Worm (Caenorhabditis elegans): ENCODE results near the gene F07C3.16.
A peak's percentile ranks its signal among the peaks of the same experiment; 100 is the strongest.

F07C3.16 gene

ce11 chrV:9254012-9254696 is 3.2 kb downstream of the F07C3.16 start, which contains the start of gene F07C3.9:
Gene F07C3.9, minus strand, starts transcription at chrV:9254646.
- no peak for TF ChIP-seq elt-1 (tag; optimal IDR thresholded peaks at IDR 0.05; ENCODE audit: borderline replicate concordance, insufficient read depth)
- no peak for TF ChIP-seq lin-32 (GFP tag; optimal IDR thresholded peaks at IDR 0.05)
- no peak for TF ChIP-seq ceh-83 (GFP tag; optimal IDR thresholded peaks at IDR 0.05)
- TF ChIP-seq ham-2 (GFP tag; optimal IDR thresholded peaks at IDR 0.05), result no peak
- TF ChIP-seq snpc-4 (tag; optimal IDR thresholded peaks at IDR 0.05), result no peak
- TF ChIP-seq nhr-28 (tag; optimal IDR thresholded peaks at IDR 0.05), result no peak
- TF ChIP-seq M03D4.4 (tag; optimal IDR thresholded peaks at IDR 0.05), result no peak
- no peak for TF ChIP-seq nhr-2 (tag; optimal IDR thresholded peaks at IDR 0.05)
- TF ChIP-seq sptf-1 (tag; optimal IDR thresholded peaks at IDR 0.05), result no peak
- no peak for TF ChIP-seq lsy-2 (tag; optimal IDR thresholded peaks at IDR 0.05)
- TF ChIP-seq hlh-1 (tag; optimal IDR thresholded peaks at IDR 0.05), result no peak
- no peak for TF ChIP-seq ztf-11 (tag; optimal IDR thresholded peaks at IDR 0.05)
- TF ChIP-seq zip-8 (tag; optimal IDR thresholded peaks at IDR 0.05), result no peak
- no peak for TF ChIP-seq sem-2 (GFP tag; optimal IDR thresholded peaks at IDR 0.05)
- TF ChIP-seq tbx-8 (GFP tag; optimal IDR thresholded peaks at IDR 0.05), result no peak
- TF ChIP-seq mls-2 (tag; optimal IDR thresholded peaks at IDR 0.05), result no peak
- no peak for TF ChIP-seq nhr-237 (tag; optimal IDR thresholded peaks at IDR 0.05)
- TF ChIP-seq unc-39 (tag; optimal IDR thresholded peaks at IDR 0.05), result no peak
- TF ChIP-seq flh-1 (GFP tag; optimal IDR thresholded peaks at IDR 0.05), result no peak
- no peak for TF ChIP-seq unc-62 (GFP tag; optimal IDR thresholded peaks at IDR 0.05)

ce11 chrV:9249932-9250331 is 7.4 kb downstream of the F07C3.16 start, which contains the start of gene ptd-2:
Gene ptd-2, plus strand, starts transcription at chrV:9250232.
- no peak for TF ChIP-seq mls-2 (tag; optimal IDR thresholded peaks at IDR 0.05)
- no peak for TF ChIP-seq blmp-1 (tag; optimal IDR thresholded peaks at IDR 0.05)
- TF ChIP-seq bed-3 (GFP tag; optimal IDR thresholded peaks at IDR 0.05), result no peak
- TF ChIP-seq nhr-237 (tag; optimal IDR thresholded peaks at IDR 0.05), result no peak
- TF ChIP-seq ztf-11 (tag; optimal IDR thresholded peaks at IDR 0.05), result no peak
- no peak for TF ChIP-seq nhr-28 (tag; optimal IDR thresholded peaks at IDR 0.05)
- TF ChIP-seq nhr-2 (tag; optimal IDR thresholded peaks at IDR 0.05), result no peak
- TF ChIP-seq unc-39 (tag; optimal IDR thresholded peaks at IDR 0.05), result no peak
- no peak for TF ChIP-seq zip-8 (tag; optimal IDR thresholded peaks at IDR 0.05)
- TF ChIP-seq ceh-83 (GFP tag; optimal IDR thresholded peaks at IDR 0.05), result no peak
- no peak for TF ChIP-seq sptf-1 (tag; optimal IDR thresholded peaks at IDR 0.05)

ce11 chrV:9249206-9249605 is 8.2 kb downstream of the F07C3.16 start, which contains the start of gene str-94:
Gene str-94, minus strand, starts transcription at chrV:9249306.
- TF ChIP-seq tbx-8 (GFP tag; optimal IDR thresholded peaks at IDR 0.05), result no peak
- no peak for TF ChIP-seq nhr-76 (tag; optimal IDR thresholded peaks at IDR 0.05)
- TF ChIP-seq nhr-28 (tag; optimal IDR thresholded peaks at IDR 0.05), result no peak
- no peak for TF ChIP-seq mls-2 (tag; optimal IDR thresholded peaks at IDR 0.05)
- TF ChIP-seq mep-1 (tag; optimal IDR thresholded peaks at IDR 0.05), result no peak
- no peak for TF ChIP-seq M03D4.4 (tag; optimal IDR thresholded peaks at IDR 0.05)
- no peak for TF ChIP-seq lin-13 (tag; optimal IDR thresholded peaks at IDR 0.05)
- no peak for TF ChIP-seq ceh-43 (GFP tag; optimal IDR thresholded peaks at IDR 0.05)
- TF ChIP-seq lsy-2 (tag; optimal IDR thresholded peaks at IDR 0.05), result no peak
- no peak for TF ChIP-seq unc-39 (tag; optimal IDR thresholded peaks at IDR 0.05)
- no peak for TF ChIP-seq nhr-2 (tag; optimal IDR thresholded peaks at IDR 0.05)
- no peak for TF ChIP-seq nhr-12 (tag; optimal IDR thresholded peaks at IDR 0.05)
- TF ChIP-seq ceh-39 (tag; optimal IDR thresholded peaks at IDR 0.05), result no peak
- TF ChIP-seq cnd-1 (tag; optimal IDR thresholded peaks at IDR 0.05), result no peak

- TF ChIP-seq sem-2 (GFP tag; optimal IDR thresholded peaks at IDR 0.05), result no peak
- TF ChIP-seq hlh-1 (tag; optimal IDR thresholded peaks at IDR 0.05), result peak; percentile 80
- peak; percentile 91 for TF ChIP-seq unc-120 (tag; optimal IDR thresholded peaks at IDR 0.05; ENCODE audit: poor library complexity, severe bottlenecking)
- peak; percentile 33 for TF ChIP-seq drap-1 (GFP tag; optimal IDR thresholded peaks at IDR 0.05)
- peak; percentile 47 for TF ChIP-seq cnd-1 (tag; optimal IDR thresholded peaks at IDR 0.05)
- TF ChIP-seq unc-62 (GFP tag; optimal IDR thresholded peaks at IDR 0.05), result peak; percentile 44
These were observed 10.0 kb downstream of the F07C3.16 start for ce11 chrV:9247416-9247815.

- TF ChIP-seq unc-39 (tag; optimal IDR thresholded peaks at IDR 0.05), result no peak
- no peak for TF ChIP-seq lsy-2 (tag; optimal IDR thresholded peaks at IDR 0.05)
- no peak for TF ChIP-seq cnd-1 (tag; optimal IDR thresholded peaks at IDR 0.05)
- TF ChIP-seq nhr-76 (tag; optimal IDR thresholded peaks at IDR 0.05), result no peak
- no peak for TF ChIP-seq tbx-8 (GFP tag; optimal IDR thresholded peaks at IDR 0.05)
- TF ChIP-seq nhr-12 (tag; optimal IDR thresholded peaks at IDR 0.05), result no peak
- TF ChIP-seq lin-13 (tag; optimal IDR thresholded peaks at IDR 0.05), result no peak
- TF ChIP-seq lin-32 (GFP tag; optimal IDR thresholded peaks at IDR 0.05), result no peak
- no peak for TF ChIP-seq nhr-2 (tag; optimal IDR thresholded peaks at IDR 0.05)
- TF ChIP-seq ham-2 (GFP tag; optimal IDR thresholded peaks at IDR 0.05), result no peak
These were observed 11.1 kb downstream of the F07C3.16 start, which contains the start of gene aat-2 for ce11 chrV:9246260-9246659. Gene aat-2, minus strand, starts transcription at chrV:9246360.

Measured in whole organism, mixed stage, embryonic.